Fruit fly (Drosophila melanogaster) ovary, adult (tissue): ENCODE results near the gene Tep3.

ENCODE experiments used
- CG17801 ChIP-seq: fragments of 200-800 bp; optimal IDR thresholded peaks from 2 replicates; lab custom pipeline; 2019; ENCODE audit warnings: missing biosample characterization, mild to moderate bottlenecking, missing genetic modification characterization, moderate library complexity; ENCODE audit not compliant: partially characterized antibody

The Tep3 gene

dm6 chr2L:7702383-7703188 is at the start of gene Tep3:
TSS of gene Tep3 (plus strand) at chr2L:7702805.
- peak; percentile 73 for TF ChIP-seq CG17801

dm6 chr2L:7659561-7659960 is 43.0 kb upstream of the Tep3 start:
- TF ChIP-seq CG17801, result no peak

dm6 chr2L:7660087-7660486 is 42.5 kb upstream of the Tep3 start:
- no peak for TF ChIP-seq CG17801

- TF ChIP-seq CG17801, result no peak
Observed at dm6 chr2L:7665747-7666146, 36.9 kb upstream of the Tep3 start, which contains the start of gene Myo28B1. TSS of gene Myo28B1 (plus strand) at chr2L:7666047.

- TF ChIP-seq CG17801, result no peak
Observed at dm6 chr2L:7675028-7675749, 27.4 kb upstream of the Tep3 start, which contains the start of gene Slob. TSS of gene Slob (minus strand) at chr2L:7675078.

dm6 chr2L:7675754-7676178 is 26.8 kb upstream of the Tep3 start:
- TF ChIP-seq CG17801, result no peak

- TF ChIP-seq CG17801, result no peak
Observed at dm6 chr2L:7676982-7677381, 25.6 kb upstream of the Tep3 start.

dm6 chr2L:7678095-7678784 is 24.4 kb upstream of the Tep3 start:
- TF ChIP-seq CG17801, result no peak

- TF ChIP-seq CG17801, result no peak
Observed at dm6 chr2L:7680298-7680697, 22.3 kb upstream of the Tep3 start.

dm6 chr2L:7685290-7685689 is 17.3 kb upstream of the Tep3 start:
- no peak for TF ChIP-seq CG17801

dm6 chr2L:7690449-7690848 is 12.2 kb upstream of the Tep3 start:
- no peak for TF ChIP-seq CG17801

dm6 chr2L:7690961-7691360 is 11.6 kb upstream of the Tep3 start, which contains the start of gene CG18585:
TSS of gene CG18585 (minus strand) at chr2L:7691061.
- no peak for TF ChIP-seq CG17801

- TF ChIP-seq CG17801, result no peak
Observed at dm6 chr2L:7692583-7693080, 10.0 kb upstream of the Tep3 start, which contains the start of the genes CG7025 and CG43235. TSS of gene CG7025 (minus strand) at chr2L:7692683. TSS of gene CG43235 (plus strand) at chr2L:7693030.

dm6 chr2L:7701417-7701816 is 1.2 kb upstream of the Tep3 start, which contains the start of gene Tep2:
TSS of gene Tep2 (minus strand) at chr2L:7701601.
- no peak for TF ChIP-seq CG17801

dm6 chr2L:7703534-7703933 is 929 bp downstream of the Tep3 start:
- TF ChIP-seq CG17801, result no peak

- TF ChIP-seq CG17801, result no peak
Observed at dm6 chr2L:7710580-7710979, 8.0 kb downstream of the Tep3 start, which contains the start of gene Ntl. TSS of gene Ntl (plus strand) at chr2L:7710880.
